Worm (Caenorhabditis elegans): ENCODE measurements around the gene F19G12.9.
A peak's percentile ranks its signal among the peaks of the same experiment; 100 is the strongest.

Gene F19G12.9

ce11 chrX:1389382-1389983 is 29.5 kb upstream of the F19G12.9 start (continued):
- peak; percentile 85 for TF ChIP-seq unc-55 (GFP tag; optimal IDR thresholded peaks at IDR 0.05)
- peak; percentile 7 to 80 for TF ChIP-seq mdl-1 (tag; optimal IDR thresholded peaks at IDR 0.05)

ce11 chrX:1393891-1394290 is 25.1 kb upstream of the F19G12.9 start, which contains the start of gene F56C3.9:
TSS of gene F56C3.9 (minus strand) at chrX:1393991.
- TF ChIP-seq C34F6.9 (tag; optimal IDR thresholded peaks at IDR 0.05) (no peak), lin-13 (GFP tag; optimal IDR thresholded peaks at IDR 0.05) (no peak), nhr-77 (tag; optimal IDR thresholded peaks at IDR 0.05) (no peak), unc-62 (GFP tag; optimal IDR thresholded peaks at IDR 0.05) (no peak), nhr-25 (tag; optimal IDR thresholded peaks at IDR 0.05) (no peak), nhr-23 (tag; optimal IDR thresholded peaks at IDR 0.05) (no peak), crh-2 (tag; optimal IDR thresholded peaks at IDR 0.05) (no peak), mdl-1 (tag; optimal IDR thresholded peaks at IDR 0.05) (no peak), snpc-4 (tag; optimal IDR thresholded peaks at IDR 0.05) (no peak), mab-5 (tag; optimal IDR thresholded peaks at IDR 0.05) (no peak), ztf-4 (tag; optimal IDR thresholded peaks at IDR 0.05) (no peak), dmd-4 (tag; optimal IDR thresholded peaks at IDR 0.05) (no peak), lsy-2 (tag; optimal IDR thresholded peaks at IDR 0.05) (no peak), F13H6.1 (tag; optimal IDR thresholded peaks at IDR 0.05) (no peak), nhr-6 (tag; optimal IDR thresholded peaks at IDR 0.05) (no peak), elt-3 (tag; optimal IDR thresholded peaks at IDR 0.05) (no peak), ZK546.5 (tag; optimal IDR thresholded peaks at IDR 0.05) (no peak), egl-27 (tag; optimal IDR thresholded peaks at IDR 0.05) (no peak)

ce11 chrX:1394437-1394836 is 24.6 kb upstream of the F19G12.9 start:
- TF ChIP-seq sma-9 (GFP tag; optimal IDR thresholded peaks at IDR 0.05) (no peak), sma-9 (tag; optimal IDR thresholded peaks at IDR 0.05) (no peak), nhr-129 (tag; optimal IDR thresholded peaks at IDR 0.05) (peak; percentile 42)

ce11 chrX:1395793-1396192 is 23.2 kb upstream of the F19G12.9 start:
- TF ChIP-seq nhr-77 (tag; optimal IDR thresholded peaks at IDR 0.05) = no peak
- no peak for TF ChIP-seq crh-2 (tag; optimal IDR thresholded peaks at IDR 0.05)
- peak; percentile 66 for TF ChIP-seq F13H6.1 (tag; optimal IDR thresholded peaks at IDR 0.05)
- no peak for TF ChIP-seq unc-55 (GFP tag; optimal IDR thresholded peaks at IDR 0.05)
- peak; percentile 88 for TF ChIP-seq sma-9 (GFP tag; optimal IDR thresholded peaks at IDR 0.05)
- no peak for TF ChIP-seq sma-9 (tag; optimal IDR thresholded peaks at IDR 0.05)
- no peak for TF ChIP-seq unc-62 (GFP tag; optimal IDR thresholded peaks at IDR 0.05)
- peak in 1 of 2 experiments; percentile 31 for TF ChIP-seq lsy-2 (tag; optimal IDR thresholded peaks at IDR 0.05)
- no peak for TF ChIP-seq nhr-23 (tag; optimal IDR thresholded peaks at IDR 0.05)
- TF ChIP-seq nhr-237 (tag; optimal IDR thresholded peaks at IDR 0.05) = no peak
- TF ChIP-seq lin-13 (GFP tag; optimal IDR thresholded peaks at IDR 0.05) = no peak
- TF ChIP-seq fos-1 (tag; optimal IDR thresholded peaks at IDR 0.05) = peak; percentile 12
- TF ChIP-seq nhr-21 (tag; optimal IDR thresholded peaks at IDR 0.05) = peak; percentile 64
- TF ChIP-seq ztf-11 (tag; optimal IDR thresholded peaks at IDR 0.05) = no peak
- TF ChIP-seq nhr-129 (tag; optimal IDR thresholded peaks at IDR 0.05) = peak; percentile 59
- TF ChIP-seq mbf-1 (tag; optimal IDR thresholded peaks at IDR 0.05) = no peak
- no peak for TF ChIP-seq lin-39 (tag; optimal IDR thresholded peaks at IDR 0.05)
- TF ChIP-seq R02D3.7 (tag; optimal IDR thresholded peaks at IDR 0.05) = no peak
- TF ChIP-seq sma-3 (GFP tag; optimal IDR thresholded peaks at IDR 0.05) = no peak
- TF ChIP-seq alr-1 (tag; optimal IDR thresholded peaks at IDR 0.05) = no peak
- no peak for TF ChIP-seq nhr-12 (tag; optimal IDR thresholded peaks at IDR 0.05)
- peak; percentile 49 for TF ChIP-seq egl-27 (tag; optimal IDR thresholded peaks at IDR 0.05)
- TF ChIP-seq sem-4 (tag; optimal IDR thresholded peaks at IDR 0.05) = no peak
- TF ChIP-seq ZK546.5 (tag; optimal IDR thresholded peaks at IDR 0.05) = no peak
- no peak for TF ChIP-seq dmd-4 (tag; optimal IDR thresholded peaks at IDR 0.05)
- TF ChIP-seq aly-2 (tag; optimal IDR thresholded peaks at IDR 0.05) = no peak
- no peak for TF ChIP-seq nhr-10 (tag; optimal IDR thresholded peaks at IDR 0.05)

- TF ChIP-seq snpc-4 (tag; optimal IDR thresholded peaks at IDR 0.05) (no peak), R02D3.7 (tag; optimal IDR thresholded peaks at IDR 0.05) (no peak), unc-55 (GFP tag; optimal IDR thresholded peaks at IDR 0.05) (no peak), elt-1 (tag; optimal IDR thresholded peaks at IDR 0.05) (no peak), ceh-82 (tag; optimal IDR thresholded peaks at IDR 0.05) (no peak), crh-2 (tag; optimal IDR thresholded peaks at IDR 0.05) (no peak), blmp-1 (tag; optimal IDR thresholded peaks at IDR 0.05; ENCODE audit: insufficient read depth) (no peak), nhr-11 (tag; optimal IDR thresholded peaks at IDR 0.05) (no peak), unc-62 (GFP tag; optimal IDR thresholded peaks at IDR 0.05) (no peak), nhr-25 (tag; optimal IDR thresholded peaks at IDR 0.05) (no peak), dmd-4 (tag; optimal IDR thresholded peaks at IDR 0.05) (no peak)
These were observed 21.5 kb upstream of the F19G12.9 start, which contains the start of gene H39E20.1 for ce11 chrX:1397516-1397915. TSS of gene H39E20.1 (minus strand) at chrX:1397616.

All from whole organism, L2 larva.